Worm (Caenorhabditis elegans) whole organism, young adult: ENCODE results near the gene cdc-48.2.

Source experiments
- B0019.2 ChIP-seq: fragments of 200-800 bp; sonication (Bioruptor generic); conservative IDR thresholded peaks from 2 replicates; pipeline ENCODE4 v1.3.6; 2022; ENCODE audit warnings: missing genetic modification reagents, missing genetic modification characterization, missing compliant biosample characterization
- B0261.1 ChIP-seq: sonication (generic microtip); optimal IDR thresholded peaks from 2 replicates; lab custom pipeline; 2016; ENCODE audit warnings: mild to moderate bottlenecking, missing genetic modification characterization, moderate library complexity, missing compliant biosample characterization
- C06A6.2 ChIP-seq: fragments of 200-800 bp; sonication (Bioruptor generic); conservative IDR thresholded peaks from 2 replicates; pipeline ENCODE4 v1.3.6; 2022; ENCODE audit warnings: missing genetic modification characterization, missing compliant biosample characterization
- C17E4.6 ChIP-seq: fragments of 200-800 bp; sonication (Bioruptor generic); IDR thresholded peaks from 2 replicates; pipeline ENCODE4 v1.3.6; 2022; ENCODE audit warnings: missing genetic modification reagents, missing genetic modification characterization, missing compliant biosample characterization
- D2030.7 ChIP-seq: fragments of 200-800 bp; sonication (Bioruptor generic); IDR thresholded peaks from 2 replicates; pipeline ENCODE4 v1.3.6; 2022; ENCODE audit warnings: missing genetic modification reagents, missing genetic modification characterization, missing compliant biosample characterization
- F10E7.11 ChIP-seq: sonication (generic microtip); optimal IDR thresholded peaks from 2 replicates; lab custom pipeline; 2017; ENCODE audit warnings: mild to moderate bottlenecking, missing genetic modification characterization, moderate library complexity, missing compliant biosample characterization
- F33H1.4 ChIP-seq: fragments of 200-800 bp; sonication (Bioruptor generic); IDR thresholded peaks from 2 replicates; pipeline ENCODE4 v1.3.6; 2022; ENCODE audit warnings: missing genetic modification reagents, missing genetic modification characterization, missing compliant biosample characterization
- F39B2.1 ChIP-seq: fragments of 200-800 bp; sonication (Bioruptor generic); IDR thresholded peaks from 2 replicates; pipeline ENCODE4 v1.3.6; 2022; ENCODE audit warnings: missing genetic modification reagents, missing genetic modification characterization, missing compliant biosample characterization
- F57C9.4 ChIP-seq: sonication (generic microtip); optimal IDR thresholded peaks from 2 replicates; lab custom pipeline; 2017; ENCODE audit warnings: mild to moderate bottlenecking, missing genetic modification characterization, missing compliant biosample characterization
- T07F8.4 ChIP-seq: sonication (generic microtip); optimal IDR thresholded peaks from 2 replicates; lab custom pipeline; 2016; ENCODE audit warnings: mild to moderate bottlenecking, missing genetic modification characterization, moderate library complexity, missing compliant biosample characterization
- T26A5.8 ChIP-seq: sonication (generic microtip); optimal IDR thresholded peaks from 2 replicates; lab custom pipeline; 2016; ENCODE audit warnings: missing genetic modification characterization, missing compliant biosample characterization
- Y53G8AR.9 ChIP-seq: fragments of 200-800 bp; sonication (Bioruptor generic); conservative IDR thresholded peaks from 2 replicates; pipeline ENCODE4 v1.3.6; 2022; ENCODE audit warnings: missing genetic modification reagents, missing genetic modification characterization, missing compliant biosample characterization
- Y95B8A.8 ChIP-seq: fragments of 200-800 bp; sonication (Bioruptor generic); IDR thresholded peaks from 2 replicates; pipeline ENCODE4 v1.3.6; 2022; ENCODE audit warnings: missing genetic modification reagents, missing genetic modification characterization, missing compliant biosample characterization
- ZK185.1 ChIP-seq: sonication (generic microtip); optimal IDR thresholded peaks from 2 replicates; lab custom pipeline; 2016; ENCODE audit warnings: mild to moderate bottlenecking, missing genetic modification characterization, missing compliant biosample characterization; ENCODE audit not compliant: poor library complexity, severe bottlenecking
- attf-3 ChIP-seq: fragments of 200-800 bp; sonication (Bioruptor generic); conservative IDR thresholded peaks from 2 replicates; pipeline ENCODE4 v1.3.6; 2022; ENCODE audit warnings: missing genetic modification reagents, missing genetic modification characterization, missing compliant biosample characterization
- attf-5 ChIP-seq: fragments of 200-800 bp; sonication (Bioruptor generic); optimal IDR thresholded peaks from 2 replicates; lab custom pipeline; 2018; ENCODE audit warnings: mild to moderate bottlenecking, missing genetic modification characterization, missing compliant biosample characterization
- attf-6 ChIP-seq: fragments of 200-800 bp; sonication (Bioruptor generic); IDR thresholded peaks from 2 replicates; pipeline ENCODE4 v1.3.6; 2022; ENCODE audit warnings: missing genetic modification reagents, missing genetic modification characterization, missing compliant biosample characterization
- bed-1 ChIP-seq: fragments of 200-800 bp; sonication (Bioruptor generic); IDR thresholded peaks from 2 replicates; pipeline ENCODE4 v1.3.6; 2022; ENCODE audit warnings: missing genetic modification reagents, missing genetic modification characterization, missing compliant biosample characterization
- ccch-3 ChIP-seq: fragments of 200-800 bp; sonication (Bioruptor generic); optimal IDR thresholded peaks from 2 replicates; lab custom pipeline; 2018; ENCODE audit warnings: mild to moderate bottlenecking, missing genetic modification characterization, missing compliant biosample characterization
- cebp-1 ChIP-seq, 2 experiments: fragments of 200-800 bp in 1 of 2; sonication (Bioruptor generic) in 1 of 2; sonication (generic microtip) in 1 of 2; IDR thresholded peaks in 1 of 2; optimal IDR thresholded peaks in 1 of 2; 2 replicates each; pipeline versions ENCODE4 v1.3.6 to Lab custom; 2017 to 2022; ENCODE audit warnings: missing compliant biosample characterization in 2 of 2, missing genetic modification characterization in 2 of 2, mild to moderate bottlenecking in 1 of 2, missing genetic modification reagents in 1 of 2, moderate library complexity in 1 of 2
- ceh-40 ChIP-seq: fragments of 200-800 bp; sonication (Bioruptor generic); IDR thresholded peaks from 2 replicates; pipeline ENCODE4 v1.3.6; 2022; ENCODE audit warnings: missing genetic modification characterization, missing compliant biosample characterization
- dpl-1 ChIP-seq: fragments of 150-350 bp; optimal IDR thresholded peaks from 2 replicates; lab custom pipeline; 2014; ENCODE audit warnings: missing biosample characterization, missing genetic modification reagents, missing genetic modification characterization
- egl-44 ChIP-seq: fragments of 200-800 bp; sonication (Bioruptor generic); IDR thresholded peaks from 2 replicates; pipeline ENCODE4 v1.3.6; 2022; ENCODE audit warnings: missing genetic modification reagents, missing genetic modification characterization, missing compliant biosample characterization
- egrh-3 ChIP-seq: fragments of 200-800 bp; sonication (Bioruptor generic); IDR thresholded peaks from 2 replicates; pipeline ENCODE4 v1.3.6; 2022; ENCODE audit warnings: missing genetic modification reagents, missing genetic modification characterization, missing compliant biosample characterization
- ets-4 ChIP-seq: fragments of 200-800 bp; sonication (Bioruptor generic); optimal IDR thresholded peaks from 2 replicates; lab custom pipeline; 2018; ENCODE audit warnings: mild to moderate bottlenecking, missing genetic modification characterization, missing compliant biosample characterization
- hsf-1 ChIP-seq: fragments of 200-800 bp; sonication (Bioruptor generic); IDR thresholded peaks from 2 replicates; pipeline ENCODE4 v1.3.6; 2022; ENCODE audit warnings: missing genetic modification reagents, missing genetic modification characterization, missing compliant biosample characterization
- let-526 ChIP-seq: fragments of 200-800 bp; sonication (Bioruptor generic); IDR thresholded peaks from 2 replicates; pipeline ENCODE4 v1.3.6; 2022; ENCODE audit warnings: missing genetic modification reagents, missing genetic modification characterization, missing compliant biosample characterization
- lin-35 ChIP-seq, 3 experiments: fragments of 150-350 bp in 2 of 3; sonication (generic microtip) in 1 of 3; optimal IDR thresholded peaks; 2 replicates each; lab custom pipeline; 2014 to 2018; ENCODE audit warnings: missing biosample characterization in 3 of 3, missing genetic modification characterization in 3 of 3, missing genetic modification reagents in 3 of 3
- lsl-1 ChIP-seq: fragments of 200-800 bp; sonication (Bioruptor generic); optimal IDR thresholded peaks from 2 replicates; lab custom pipeline; 2018; ENCODE audit warnings: mild to moderate bottlenecking, missing genetic modification characterization, moderate library complexity, missing compliant biosample characterization
- madf-3 ChIP-seq: fragments of 200-800 bp; sonication (Bioruptor generic); IDR thresholded peaks from 2 replicates; pipeline ENCODE4 v1.3.6; 2022; ENCODE audit warnings: missing genetic modification reagents, missing genetic modification characterization, missing compliant biosample characterization
- mcd-1 ChIP-seq: fragments of 200-800 bp; sonication (Bioruptor generic); IDR thresholded peaks from 2 replicates; pipeline ENCODE4 v1.3.6; 2022; ENCODE audit warnings: missing genetic modification reagents, missing genetic modification characterization, missing compliant biosample characterization
- nfya-1 ChIP-seq: sonication (generic microtip); optimal IDR thresholded peaks from 2 replicates; lab custom pipeline; 2017; ENCODE audit warnings: antibody characterized with exemption, missing compliant biosample characterization, missing genetic modification characterization, borderline replicate concordance; ENCODE audit not compliant: insufficient read depth
- nfya-2 ChIP-seq: fragments of 200-800 bp; sonication (Bioruptor generic); IDR thresholded peaks from 2 replicates; pipeline ENCODE4 v1.3.6; 2022; ENCODE audit warnings: missing genetic modification reagents, missing genetic modification characterization, missing compliant biosample characterization
- nfyb-1 ChIP-seq: fragments of 200-800 bp; sonication (Bioruptor generic); IDR thresholded peaks from 2 replicates; pipeline ENCODE4 v1.3.6; 2022; ENCODE audit warnings: missing genetic modification reagents, missing genetic modification characterization, missing compliant biosample characterization
- pha-4 ChIP-seq: fragments of 150-350 bp; sonication (generic microtip); optimal IDR thresholded peaks from 2 replicates; lab custom pipeline; 2014; ENCODE audit warnings: missing biosample characterization, missing genetic modification reagents, missing genetic modification characterization
- sdz-38 ChIP-seq: sonication (generic microtip); optimal IDR thresholded peaks from 2 replicates; lab custom pipeline; 2016; ENCODE audit warnings: missing genotype, missing genetic modification characterization, missing compliant biosample characterization
- snpc-1.1 ChIP-seq: sonication (generic microtip); optimal IDR thresholded peaks from 2 replicates; lab custom pipeline; 2017; ENCODE audit warnings: missing genetic modification characterization, mild to moderate bottlenecking, missing compliant biosample characterization, antibody characterized with exemption, moderate library complexity, missing genotype, missing genetic modification reagents; ENCODE audit not compliant: insufficient read depth
- snpc-4 ChIP-seq, 5 experiments: fragments of 150-350 bp in 1 of 5; sonication (generic microtip) in 4 of 5; optimal IDR thresholded peaks; 2 replicates each; lab custom pipeline; 2014 to 2018; ENCODE audit warnings: missing genetic modification characterization in 5 of 5, missing biosample characterization in 3 of 5, antibody characterized with exemption in 2 of 5, mild to moderate bottlenecking in 2 of 5, missing compliant biosample characterization in 2 of 5, missing genotype in 2 of 5, moderate library complexity in 2 of 5, missing genetic modification reagents in 1 of 5
- tlf-1 ChIP-seq: fragments of 200-800 bp; sonication (Bioruptor generic); optimal IDR thresholded peaks from 2 replicates; lab custom pipeline; 2018; ENCODE audit warnings: mild to moderate bottlenecking, missing genetic modification characterization, missing compliant biosample characterization
- unc-130 ChIP-seq: sonication (generic microtip); optimal IDR thresholded peaks from 2 replicates; lab custom pipeline; 2016; ENCODE audit warnings: missing genetic modification reagents, missing genetic modification characterization, missing compliant biosample characterization
- xnd-1 ChIP-seq: sonication (generic microtip); optimal IDR thresholded peaks from 2 replicates; lab custom pipeline; 2016; ENCODE audit warnings: missing genotype, missing genetic modification reagents, missing genetic modification characterization, missing compliant biosample characterization
- zfh-2 ChIP-seq: fragments of 200-800 bp; sonication (Bioruptor generic); conservative IDR thresholded peaks from 2 replicates; pipeline ENCODE4 v1.3.6; 2022; ENCODE audit warnings: missing genetic modification reagents, missing genetic modification characterization, missing compliant biosample characterization
- zim-3 ChIP-seq: sonication (generic microtip); optimal IDR thresholded peaks from 2 replicates; lab custom pipeline; 2017; ENCODE audit warnings: mild to moderate bottlenecking, missing genetic modification characterization, moderate library complexity, missing compliant biosample characterization
- ztf-25 ChIP-seq: fragments of 200-800 bp; sonication (Bioruptor generic); IDR thresholded peaks from 2 replicates; pipeline ENCODE4 v1.3.6; 2022; ENCODE audit warnings: missing genetic modification reagents, missing genetic modification characterization, missing compliant biosample characterization
- ztf-3 ChIP-seq: fragments of 200-800 bp; sonication (Bioruptor generic); optimal IDR thresholded peaks from 2 replicates; lab custom pipeline; 2018; ENCODE audit warnings: mild to moderate bottlenecking, missing genetic modification characterization, missing compliant biosample characterization

Gene cdc-48.2

ce11 chrII:8143278-8143931, 5.1 kb downstream of the cdc-48.2 start, which contains the start of the genes ints-11 and rpl-10:
ints-11 (minus strand) TSS chrII:8143478.
rpl-10 (plus strand) TSS chrII:8143881.
- no peak for TF ChIP-seq ceh-40 (GFP tag; lab: Robert Waterston, UW)
- TF ChIP-seq sdz-38 = no peak
- no peak for TF ChIP-seq ztf-25
- no peak for TF ChIP-seq zfh-2
- no peak for TF ChIP-seq Y53G8AR.9 (GFP tag; lab: Robert Waterston, UW)
- TF ChIP-seq egl-44 = no peak
- no peak for TF ChIP-seq hsf-1 (GFP tag; lab: Robert Waterston, UW)
- no peak for TF ChIP-seq C17E4.6 (GFP tag; lab: Robert Waterston, UW)
- TF ChIP-seq let-526 = no peak
- TF ChIP-seq lin-35 (GFP tag; optimal IDR thresholded peaks at IDR 0.05; lab: Kevin White, UChicago) = peak in 1 of 3 experiments; percentile 18
- TF ChIP-seq pha-4 (tag; lab: Kevin White, UChicago) = peak; percentile 30
- TF ChIP-seq attf-5 (GFP tag; lab: Kevin White, UChicago) = peak; percentile 29
- no peak for TF ChIP-seq snpc-4 (GFP tag; optimal IDR thresholded peaks at IDR 0.05; lab: Kevin White, UChicago)
- peak in 1 of 4 experiments; percentile 47 for TF ChIP-seq snpc-4 (tag; optimal IDR thresholded peaks at IDR 0.05; lab: Kevin White, UChicago)
- no peak for TF ChIP-seq attf-6 (GFP tag; lab: Robert Waterston, UW)
- TF ChIP-seq F33H1.4 (GFP tag; lab: Robert Waterston, UW) = peak; percentile 67
- TF ChIP-seq D2030.7 (GFP tag; lab: Robert Waterston, UW) = no peak
- no peak; the same call in 1 of the 2 replicates for TF ChIP-seq mcd-1 (GFP tag; lab: Robert Waterston, UW)
- TF ChIP-seq dpl-1 = no peak
- TF ChIP-seq T26A5.8 = no peak
- no peak for TF ChIP-seq cebp-1 (GFP tag; IDR thresholded peaks at IDR 0.05; lab: Robert Waterston, UW)
- TF ChIP-seq cebp-1 (tag; optimal IDR thresholded peaks at IDR 0.05; lab: Kevin White, UChicago) = peak; percentile 55
- TF ChIP-seq lsl-1 (GFP tag; lab: Kevin White, UChicago) = peak; percentile 15

DNA sequence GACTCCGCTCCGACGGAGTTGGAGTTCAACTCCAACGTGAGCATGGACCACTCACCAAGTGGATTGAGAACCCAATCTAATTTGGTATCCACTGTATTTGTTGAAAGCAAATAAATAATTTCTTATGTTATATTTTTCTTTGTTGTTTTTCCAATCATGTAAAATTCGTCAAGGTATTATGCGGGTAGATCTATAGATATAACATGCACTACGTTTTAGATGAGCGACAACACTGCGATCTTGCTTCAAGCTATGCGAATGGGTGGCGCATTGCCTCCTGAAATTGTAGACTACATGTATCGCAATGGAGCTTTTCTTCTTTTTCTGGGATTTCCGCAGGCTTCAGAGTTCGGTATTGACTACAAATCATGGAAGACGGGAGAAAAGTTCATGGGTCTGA, 6.2 kb downstream of the cdc-48.2 start, which contains the start of gene F10B5.2:
TSS of gene F10B5.2 (plus strand) at position 220 of the 400 bp plus-strand sequence.
- TF ChIP-seq attf-6 (GFP tag; lab: Robert Waterston, UW) (peak; percentile 42; the same call in 1 of the 2 replicates), F39B2.1 (no peak), bed-1 (GFP tag; lab: Robert Waterston, UW) (no peak), tlf-1 (GFP tag; lab: Kevin White, UChicago) (peak; percentile 38), ets-4 (GFP tag; lab: Kevin White, UChicago) (no peak), Y95B8A.8 (GFP tag; lab: Robert Waterston, UW) (no peak), ZK185.1 (no peak), snpc-1.1 (no peak), B0261.1 (tag; lab: Kevin White, UChicago) (no peak), nfya-2 (GFP tag; lab: Robert Waterston, UW) (no peak), ceh-40 (GFP tag; lab: Robert Waterston, UW) (no peak), xnd-1 (no peak), attf-3 (GFP tag; lab: Robert Waterston, UW) (no peak), nfyb-1 (GFP tag; lab: Robert Waterston, UW) (no peak; the same call in 1 of the 2 replicates), snpc-4 (GFP tag; optimal IDR thresholded peaks at IDR 0.05; lab: Kevin White, UChicago) (peak; percentile 9), snpc-4 (tag; optimal IDR thresholded peaks at IDR 0.05; lab: Kevin White, UChicago) (no peak), B0019.2 (GFP tag; lab: Robert Waterston, UW) (no peak), unc-130 (GFP tag; lab: Kevin White, UChicago) (peak; percentile 15), T07F8.4 (no peak), attf-5 (GFP tag; lab: Kevin White, UChicago) (no peak), mcd-1 (GFP tag; lab: Robert Waterston, UW) (no peak), C06A6.2 (GFP tag; lab: Robert Waterston, UW) (no peak), F57C9.4 (tag; lab: Kevin White, UChicago) (no peak), egrh-3 (no peak), zim-3 (no peak), ccch-3 (GFP tag; lab: Kevin White, UChicago) (no peak), F10E7.11 (no peak), ztf-3 (GFP tag; lab: Kevin White, UChicago) (no peak), madf-3 (peak; percentile 51; the same call in 1 of the 2 replicates), nfya-1 (tag; lab: Kevin White, UChicago) (no peak)
